Fruit fly (Drosophila melanogaster) whole organism, pupa: Measurements from ENCODE around the gene Sk2.

Experiments
- CG10348 ChIP-seq: fragments of 200-800 bp; sonication (Bioruptor generic); IDR thresholded peaks from 2 replicates; pipeline ENCODE4 v1.3.6; 2022; ENCODE audit warnings: missing biosample characterization, missing genetic modification characterization
- CG12605 ChIP-seq: fragments of 200-800 bp; sonication (Bioruptor generic); IDR thresholded peaks from 2 replicates; pipeline ENCODE4 v1.3.6; 2022; ENCODE audit warnings: missing biosample characterization, missing genetic modification characterization
- CG13204 ChIP-seq: fragments of 200-800 bp; sonication (Bioruptor generic); optimal IDR thresholded peaks from 2 replicates; lab custom pipeline; 2018; ENCODE audit warnings: missing biosample characterization, mild to moderate bottlenecking, missing genetic modification characterization, moderate library complexity
- CG14655 ChIP-seq: fragments of 200-800 bp; sonication (Bioruptor generic); optimal IDR thresholded peaks from 3 replicates; lab custom pipeline; 2017; ENCODE audit warnings: mild to moderate bottlenecking, missing biosample characterization, missing genetic modification reagents, missing genetic modification characterization
- CG15710 ChIP-seq: fragments of 200-800 bp; sonication (Bioruptor generic); optimal IDR thresholded peaks from 2 replicates; lab custom pipeline; 2018; ENCODE audit warnings: missing biosample characterization, mild to moderate bottlenecking, missing genetic modification characterization, moderate library complexity
- CG17806 ChIP-seq: fragments of 200-800 bp; sonication (Bioruptor generic); optimal IDR thresholded peaks from 2 replicates; lab custom pipeline; 2018; ENCODE audit warnings: missing biosample characterization, mild to moderate bottlenecking, missing genetic modification characterization, moderate library complexity
- CG32121 ChIP-seq: fragments of 200-800 bp; sonication (Bioruptor generic); IDR thresholded peaks from 2 replicates; pipeline ENCODE4 v1.3.6; 2022; ENCODE audit warnings: missing biosample characterization, missing genetic modification characterization
- CG34367 ChIP-seq: fragments of 200-800 bp; sonication (Bioruptor generic); optimal IDR thresholded peaks from 2 replicates; lab custom pipeline; 2018; ENCODE audit warnings: missing biosample characterization, mild to moderate bottlenecking, missing genetic modification characterization
- CG4496 ChIP-seq: fragments of 200-800 bp; sonication (Bioruptor generic); IDR thresholded peaks from 3 replicates; pipeline ENCODE4 v1.3.6; 2022; ENCODE audit warnings: missing biosample characterization, missing genetic modification characterization
- CG8159 ChIP-seq: fragments of 200-800 bp; sonication (Bioruptor generic); optimal IDR thresholded peaks from 3 replicates; lab custom pipeline; 2018; ENCODE audit warnings: missing biosample characterization, mild to moderate bottlenecking, missing genetic modification characterization, moderate library complexity
- CG8301 ChIP-seq: fragments of 200-800 bp; sonication (Bioruptor generic); optimal IDR thresholded peaks from 2 replicates; lab custom pipeline; 2018; ENCODE audit warnings: missing biosample characterization, mild to moderate bottlenecking, missing genetic modification characterization
- CG9948 ChIP-seq: fragments of 200-800 bp; sonication (Bioruptor generic); optimal IDR thresholded peaks from 2 replicates; lab custom pipeline; 2018; ENCODE audit warnings: missing biosample characterization, mild to moderate bottlenecking, missing genetic modification characterization, moderate library complexity
- D1 ChIP-seq: fragments of 200-800 bp; sonication (Bioruptor generic); optimal IDR thresholded peaks from 2 replicates; lab custom pipeline; 2018; ENCODE audit warnings: missing biosample characterization, mild to moderate bottlenecking, missing genetic modification characterization, moderate library complexity
- EcR ChIP-seq: fragments of 200-800 bp; sonication (Bioruptor generic); optimal IDR thresholded peaks from 3 replicates; lab custom pipeline; 2019; ENCODE audit warnings: missing biosample characterization, missing genetic modification characterization, mild to moderate bottlenecking, moderate library complexity, missing genetic modification reagents
- Ets98B ChIP-seq: fragments of 200-800 bp; sonication (Bioruptor generic); IDR thresholded peaks from 2 replicates; pipeline ENCODE4 v1.3.6; 2022; ENCODE audit warnings: missing biosample characterization, missing genetic modification characterization
- Pif1A ChIP-seq: fragments of 200-800 bp; sonication (Bioruptor generic); optimal IDR thresholded peaks from 3 replicates; lab custom pipeline; 2016; ENCODE audit warnings: missing biosample characterization, missing genetic modification characterization
- Pif1B ChIP-seq: fragments of 200-800 bp; sonication (Bioruptor generic); optimal IDR thresholded peaks from 3 replicates; lab custom pipeline; 2016; ENCODE audit warnings: missing biosample characterization, missing genetic modification characterization
- Snoo ChIP-seq: fragments of 200-800 bp; sonication (Bioruptor generic); optimal IDR thresholded peaks from 3 replicates; lab custom pipeline; 2017; ENCODE audit warnings: missing biosample characterization, mild to moderate bottlenecking, missing genetic modification characterization, inconsistent platforms
- fd96Ca ChIP-seq: fragments of 200-800 bp; sonication (Bioruptor generic); IDR thresholded peaks from 3 replicates; pipeline ENCODE4 v1.3.6; 2022; ENCODE audit warnings: missing biosample characterization, missing genetic modification characterization
- gl ChIP-seq: fragments of 200-800 bp; sonication (Bioruptor generic); optimal IDR thresholded peaks from 2 replicates; lab custom pipeline; 2018; ENCODE audit warnings: missing biosample characterization, mild to moderate bottlenecking, missing genetic modification characterization
- rn ChIP-seq: fragments of 200-800 bp; sonication (Bioruptor generic); IDR thresholded peaks from 2 replicates; pipeline ENCODE4 v1.3.6; 2022; ENCODE audit warnings: missing biosample characterization, missing genetic modification characterization

The Sk2 gene

DNA sequence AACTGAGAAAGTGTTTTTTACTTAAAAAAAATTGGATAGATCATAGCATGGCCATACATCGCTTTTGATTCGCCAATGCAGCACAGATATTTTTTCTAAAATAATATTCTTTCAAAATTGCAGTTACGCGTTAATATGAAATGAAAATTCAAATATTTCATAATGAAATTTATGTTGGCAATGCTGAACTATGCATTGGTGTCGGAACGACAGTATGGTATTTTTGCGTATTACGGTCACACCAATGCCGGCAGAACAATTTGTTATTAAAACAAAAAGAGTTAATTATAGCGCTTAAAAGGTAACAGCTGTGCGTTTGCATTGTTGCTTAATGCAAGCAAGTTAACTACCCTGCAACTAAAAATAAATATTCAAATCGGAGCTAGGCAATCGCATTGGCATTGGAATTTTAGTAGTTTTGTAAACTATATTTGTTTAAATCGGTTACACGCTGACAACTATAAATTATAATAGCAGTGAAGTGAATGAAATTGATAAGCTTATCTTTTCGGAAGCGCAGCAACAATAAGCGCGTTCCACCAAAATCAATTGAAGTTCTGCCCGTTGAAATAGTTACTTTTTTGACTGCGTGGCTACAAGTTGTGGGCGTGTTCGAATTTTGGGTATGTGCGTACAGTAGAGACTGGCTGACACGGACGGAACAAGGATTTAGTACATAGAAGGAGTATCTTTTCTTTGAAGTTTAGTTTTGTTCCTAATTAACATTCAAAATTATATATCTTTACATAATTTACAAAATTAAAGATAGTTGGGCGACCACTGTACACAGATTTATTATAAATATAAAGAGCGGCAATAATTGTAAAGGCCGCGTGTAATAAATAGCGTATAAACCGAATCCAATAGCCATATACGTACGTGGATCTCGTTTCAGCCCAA lies 4.5 kb upstream of the Sk2 start, which contains the start of gene Prx4:
TSS of gene Prx4 (plus strand) at position 210 of the 900 bp plus-strand sequence.
- peak; percentile 77 for TF ChIP-seq CG32121
- peak; percentile 53 for TF ChIP-seq CG8159 (tag; lab: Kevin White, UChicago)
- TF ChIP-seq CG12605 (GFP tag; lab: Robert Waterston, UW) = peak; percentile 25; the same call in 1 of the 2 replicates
- no peak for TF ChIP-seq gl (tag; lab: Kevin White, UChicago)
- peak; percentile 52 for TF ChIP-seq Snoo (tag; lab: Kevin White, UChicago)
- TF ChIP-seq fd96Ca = 0 out of 3 replicates have a peak, but pooled peaks have one; percentile 26
- peak; percentile 60 for TF ChIP-seq CG9948 (tag; lab: Kevin White, UChicago)
- TF ChIP-seq CG4496 (GFP tag; lab: Robert Waterston, UW) = peak; percentile 87
- TF ChIP-seq D1 (tag; lab: Kevin White, UChicago) = no peak
- no peak for TF ChIP-seq CG13204 (GFP tag; lab: Kevin White, UChicago)
- no peak for TF ChIP-seq EcR
- TF ChIP-seq CG14655 = peak; percentile 66
- peak; percentile 66 for TF ChIP-seq Pif1A (GFP tag; lab: Kevin White, UChicago)
- TF ChIP-seq CG8301 (tag; lab: Kevin White, UChicago) = peak; percentile 68
- peak; percentile 43 for TF ChIP-seq CG34367 (tag; lab: Kevin White, UChicago)
- peak; percentile 56 for TF ChIP-seq CG15710 (tag; lab: Kevin White, UChicago)
- TF ChIP-seq rn (GFP tag; lab: Robert Waterston, UW) = 0 out of 2 replicates have a peak, but pooled peaks have one; percentile 22
- peak; percentile 73 for TF ChIP-seq Pif1B (GFP tag; lab: Kevin White, UChicago)
- TF ChIP-seq Ets98B (GFP tag; lab: Robert Waterston, UW) = peak; percentile 75
- peak; percentile 41 for TF ChIP-seq CG17806 (tag; lab: Kevin White, UChicago)
- no peak for TF ChIP-seq CG10348 (GFP tag; lab: Robert Waterston, UW)
- TF ChIP-seq, all 21 proteins: peak for 16

DNA sequence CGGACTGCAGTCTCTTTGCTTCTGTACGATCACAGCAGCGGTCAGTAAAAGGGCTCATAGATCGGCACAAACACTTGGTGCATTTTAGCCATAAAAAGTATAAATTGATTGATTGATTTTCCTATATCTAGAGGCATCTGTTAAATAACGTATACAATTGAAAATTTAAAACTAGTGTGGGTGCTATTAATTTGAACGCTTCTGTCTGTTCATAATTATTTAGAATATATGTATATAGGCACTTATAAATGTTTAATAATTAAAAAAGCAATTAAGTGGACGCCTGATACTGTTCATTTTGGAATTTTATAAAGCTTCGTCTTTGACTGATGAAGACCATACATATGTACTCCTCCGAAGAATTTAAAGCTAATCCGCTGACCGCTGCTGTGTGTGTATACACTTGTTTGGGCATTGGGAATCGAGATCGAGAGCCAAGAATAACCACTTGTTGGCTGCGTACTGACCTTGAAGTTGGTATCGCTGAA lies 1.6 kb upstream of the Sk2 start:
- peak; percentile 37; the same call in 1 of the 2 replicates for TF ChIP-seq CG32121
- peak; percentile 87 for TF ChIP-seq CG34367 (tag; lab: Kevin White, UChicago)
- peak; percentile 32; the same call in 1 of the 3 replicates for TF ChIP-seq fd96Ca
- TF ChIP-seq CG17806 (tag; lab: Kevin White, UChicago) = peak; percentile 87
- peak; percentile 48 for TF ChIP-seq CG13204 (GFP tag; lab: Kevin White, UChicago)
- TF ChIP-seq Pif1B (GFP tag; lab: Kevin White, UChicago) = peak; percentile 88
- TF ChIP-seq CG8159 (tag; lab: Kevin White, UChicago) = peak; percentile 94
- TF ChIP-seq D1 (tag; lab: Kevin White, UChicago) = peak; percentile 89
- TF ChIP-seq CG14655 = peak; percentile 83
- TF ChIP-seq CG8301 (tag; lab: Kevin White, UChicago) = peak; percentile 76
- TF ChIP-seq rn (GFP tag; lab: Robert Waterston, UW) = no peak
- TF ChIP-seq Ets98B (GFP tag; lab: Robert Waterston, UW) = peak; percentile 61
- TF ChIP-seq CG10348 (GFP tag; lab: Robert Waterston, UW) = no peak
- TF ChIP-seq CG12605 (GFP tag; lab: Robert Waterston, UW) = no peak; the same call in 1 of the 2 replicates
- peak; percentile 90 for TF ChIP-seq CG9948 (tag; lab: Kevin White, UChicago)
- TF ChIP-seq gl (tag; lab: Kevin White, UChicago) = peak; percentile 70
- TF ChIP-seq CG4496 (GFP tag; lab: Robert Waterston, UW) = peak; percentile 74; the same call in 1 of the 3 replicates
- TF ChIP-seq Pif1A (GFP tag; lab: Kevin White, UChicago) = peak; percentile 83
- TF ChIP-seq CG15710 (tag; lab: Kevin White, UChicago) = peak; percentile 92
- no peak for TF ChIP-seq EcR
- peak; percentile 79 for TF ChIP-seq Snoo (tag; lab: Kevin White, UChicago)

DNA sequence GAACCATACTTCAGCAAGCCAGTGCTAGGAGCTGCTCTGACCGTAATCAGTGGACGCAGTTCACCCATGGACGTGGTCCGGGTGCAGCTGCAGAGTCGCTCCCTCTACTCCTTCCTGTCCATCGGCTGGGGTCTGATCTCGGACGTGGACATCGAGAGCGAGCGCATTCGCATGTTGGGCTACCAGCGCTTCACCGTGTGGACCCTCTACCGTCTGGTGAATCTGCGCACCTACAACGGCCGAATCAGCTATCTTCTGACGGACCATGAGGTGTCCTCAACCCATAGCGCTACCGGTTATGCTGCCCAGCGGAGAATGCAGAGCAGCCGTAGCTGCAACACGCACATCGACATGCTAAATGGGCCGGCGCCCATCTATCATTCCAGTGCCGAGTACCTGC lies 1.8 kb downstream of the Sk2 start:
- no peak for TF ChIP-seq CG13204 (GFP tag; lab: Kevin White, UChicago)
- no peak for TF ChIP-seq fd96Ca
- no peak for TF ChIP-seq CG4496 (GFP tag; lab: Robert Waterston, UW)
- TF ChIP-seq gl (tag; lab: Kevin White, UChicago) = no peak
- TF ChIP-seq CG9948 (tag; lab: Kevin White, UChicago) = no peak
- no peak for TF ChIP-seq CG14655
- no peak for TF ChIP-seq CG15710 (tag; lab: Kevin White, UChicago)
- TF ChIP-seq EcR = no peak
- TF ChIP-seq CG17806 (tag; lab: Kevin White, UChicago) = no peak
- no peak for TF ChIP-seq Pif1B (GFP tag; lab: Kevin White, UChicago)
- TF ChIP-seq CG10348 (GFP tag; lab: Robert Waterston, UW) = no peak
- TF ChIP-seq CG8159 (tag; lab: Kevin White, UChicago) = no peak
- no peak for TF ChIP-seq rn (GFP tag; lab: Robert Waterston, UW)
- TF ChIP-seq Ets98B (GFP tag; lab: Robert Waterston, UW) = no peak
- TF ChIP-seq D1 (tag; lab: Kevin White, UChicago) = no peak
- no peak for TF ChIP-seq Snoo (tag; lab: Kevin White, UChicago)
- no peak for TF ChIP-seq CG32121
- TF ChIP-seq CG8301 (tag; lab: Kevin White, UChicago) = no peak
- TF ChIP-seq, all 21 proteins: peak for 0

DNA sequence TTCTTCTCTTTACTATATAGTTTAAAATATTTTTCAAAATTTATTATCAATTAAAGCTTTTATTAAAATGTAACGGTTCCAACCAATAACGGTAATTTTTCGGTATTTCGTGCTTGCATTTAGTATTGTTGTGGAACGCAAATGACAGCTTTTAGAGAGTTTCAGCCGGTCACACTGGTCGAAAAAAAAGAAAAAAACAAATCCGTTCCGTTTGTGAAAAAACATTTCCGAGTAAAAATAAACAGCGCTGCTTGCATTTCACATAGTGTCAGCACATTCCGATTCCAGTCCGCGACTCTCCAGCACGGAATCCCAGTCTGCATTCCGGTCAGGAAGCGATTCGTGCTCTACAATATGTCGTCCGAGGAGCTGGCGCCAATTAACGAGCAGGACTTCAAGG lies 3.3 kb downstream of the Sk2 start, which contains the start of gene CG32485:
TSS of gene CG32485 (plus strand) at position 139 of the 400 bp plus-strand sequence.
- 0 out of 2 replicates have a peak, but pooled peaks have one; percentile 43 for TF ChIP-seq CG12605 (GFP tag; lab: Robert Waterston, UW)
- peak; percentile 25 for TF ChIP-seq CG15710 (tag; lab: Kevin White, UChicago)
- 0 out of 3 replicates have a peak, but pooled peaks have one; percentile 11 for TF ChIP-seq fd96Ca
- TF ChIP-seq Snoo (tag; lab: Kevin White, UChicago) = no peak
- TF ChIP-seq CG4496 (GFP tag; lab: Robert Waterston, UW) = peak; percentile 53; the same call in 2 of the 3 replicates
- no peak for TF ChIP-seq Ets98B (GFP tag; lab: Robert Waterston, UW)
- TF ChIP-seq EcR = no peak
- no peak for TF ChIP-seq CG9948 (tag; lab: Kevin White, UChicago)
- TF ChIP-seq CG32121 = peak; percentile 42; the same call in 1 of the 2 replicates
- no peak for TF ChIP-seq CG13204 (GFP tag; lab: Kevin White, UChicago)
- TF ChIP-seq gl (tag; lab: Kevin White, UChicago) = peak; percentile 2
- TF ChIP-seq CG8301 (tag; lab: Kevin White, UChicago) = peak; percentile 17
- no peak for TF ChIP-seq rn (GFP tag; lab: Robert Waterston, UW)
- TF ChIP-seq Pif1B (GFP tag; lab: Kevin White, UChicago) = no peak
- TF ChIP-seq CG8159 (tag; lab: Kevin White, UChicago) = no peak
- no peak for TF ChIP-seq CG10348 (GFP tag; lab: Robert Waterston, UW)
